Fruit fly (Drosophila melanogaster) whole organism, wandering third instar larva: ENCODE measurements around the gene Glys.

ENCODE experiments used
- Abd-B ChIP-seq: fragments of >200 bp; optimal IDR thresholded peaks from 2 replicates; lab custom pipeline; 2017; ENCODE audit warnings: missing biosample characterization, missing genetic modification characterization
- Hnf4 ChIP-seq: fragments of 200-800 bp; sonication (Bioruptor generic); optimal IDR thresholded peaks from 2 replicates; lab custom pipeline; 2016; ENCODE audit warnings: missing biosample characterization, mild to moderate bottlenecking, missing genetic modification characterization
- Myc ChIP-seq: fragments of >200 bp; optimal IDR thresholded peaks from 2 replicates; lab custom pipeline; 2017
- N ChIP-seq: fragments of >200 bp; optimal IDR thresholded peaks from 2 replicates; lab custom pipeline; 2018; ENCODE audit warnings: missing biosample characterization, missing external identifiers, missing genetic modification characterization
- Sp1 ChIP-seq: fragments of 200-800 bp; sonication (Bioruptor generic); optimal IDR thresholded peaks from 3 replicates; lab custom pipeline; 2019; ENCODE audit warnings: missing biosample characterization, mild to moderate bottlenecking, missing genetic modification characterization, moderate library complexity
- Vsx2 ChIP-seq: fragments of 200-300, 225-300 bp; sonication (Bioruptor generic); optimal IDR thresholded peaks from 2 replicates; lab custom pipeline; 2018; ENCODE audit warnings: missing biosample characterization, missing genetic modification characterization; ENCODE audit not compliant: partially characterized antibody
- br ChIP-seq: fragments of 200-800 bp; sonication (Bioruptor generic); optimal IDR thresholded peaks from 2 replicates; lab custom pipeline; 2016; ENCODE audit warnings: missing biosample characterization, missing genetic modification characterization
- foxo ChIP-seq, 2 experiments: fragments of 200-800 bp; sonication (Bioruptor generic); optimal IDR thresholded peaks; 2 replicates in 1 of 2; 3 replicates in 1 of 2; lab custom pipeline; 2016 to 2017; ENCODE audit warnings: missing biosample characterization in 2 of 2, missing genetic modification characterization in 2 of 2
- fru ChIP-seq: fragments of 200-800 bp; sonication (Bioruptor generic); optimal IDR thresholded peaks from 3 replicates; lab custom pipeline; 2016; ENCODE audit warnings: missing biosample characterization, mild to moderate bottlenecking, missing genetic modification characterization
- jim ChIP-seq: fragments of 175-275, 200-325 bp; sonication (Bioruptor generic); optimal IDR thresholded peaks from 2 replicates; lab custom pipeline; 2016; ENCODE audit warnings: missing biosample characterization, mild to moderate bottlenecking, missing genetic modification characterization
- lola ChIP-seq: fragments of >200 bp; optimal IDR thresholded peaks from 2 replicates; lab custom pipeline; 2017; ENCODE audit warnings: missing biosample characterization, missing genetic modification characterization
- pan ChIP-seq: fragments of >200 bp; optimal IDR thresholded peaks from 2 replicates; lab custom pipeline; 2017
- usp ChIP-seq: fragments of >200 bp; optimal IDR thresholded peaks from 2 replicates; lab custom pipeline; 2017; ENCODE audit warnings: missing biosample characterization, missing genetic modification characterization

- TF ChIP-seq Vsx2: no peak
- TF ChIP-seq Myc (lab: Kevin White, UChicago): no peak
- no peak for TF ChIP-seq pan
- TF ChIP-seq fru (GFP tag; lab: Kevin White, UChicago): no peak
- no peak for TF ChIP-seq br
- no peak for TF ChIP-seq lola (GFP tag; lab: Kevin White, UChicago)
- TF ChIP-seq foxo (GFP tag; optimal IDR thresholded peaks at IDR 0.05; lab: Kevin White, UChicago): no peak
- TF ChIP-seq Sp1: no peak
- no peak for TF ChIP-seq Hnf4 (GFP tag; lab: Kevin White, UChicago)
- TF ChIP-seq usp (GFP tag; lab: Kevin White, UChicago): no peak
- TF ChIP-seq N (GFP tag; lab: Kevin White, UChicago): no peak
- TF ChIP-seq jim (GFP tag; lab: Kevin White, UChicago): no peak
- TF ChIP-seq Abd-B (GFP tag; lab: Kevin White, UChicago): no peak
Measured at dm6 chr3R:15128060-15128459, 19.3 kb downstream of the Glys start.
